Worm (Caenorhabditis elegans) whole organism, L1 larva: ENCODE measurements around the gene gst-24.

Experiments used
- C04F5.9 ChIP-seq: sonication (generic microtip); optimal IDR thresholded peaks from 2 replicates; lab custom pipeline; 2016; ENCODE audit warnings: missing genetic modification characterization, missing compliant biosample characterization
- C34B4.2 ChIP-seq: sonication (generic microtip); optimal IDR thresholded peaks from 2 replicates; lab custom pipeline; 2017; ENCODE audit warnings: mild to moderate bottlenecking, missing genetic modification characterization, missing compliant biosample characterization
- aha-1 ChIP-seq: fragments of 150-350 bp; optimal IDR thresholded peaks from 2 replicates; lab custom pipeline; 2014; ENCODE audit warnings: missing biosample characterization, missing genetic modification characterization
- aly-2 ChIP-seq: fragments of 150-350 bp; optimal IDR thresholded peaks from 2 replicates; lab custom pipeline; 2014; ENCODE audit warnings: missing biosample characterization, missing genetic modification characterization
- blmp-1 ChIP-seq: fragments of 150-350 bp; optimal IDR thresholded peaks from 2 replicates; lab custom pipeline; 2014; ENCODE audit warnings: missing biosample characterization, missing genetic modification characterization
- ceh-63 ChIP-seq: fragments of 200-800 bp; sonication (Bioruptor generic); optimal IDR thresholded peaks from 2 replicates; lab custom pipeline; 2018; ENCODE audit warnings: mild to moderate bottlenecking, missing genetic modification characterization, missing compliant biosample characterization
- ces-1 ChIP-seq: fragments of 150-350 bp; optimal IDR thresholded peaks from 2 replicates; lab custom pipeline; 2014; ENCODE audit warnings: missing biosample characterization, missing genetic modification reagents, missing genetic modification characterization
- dpl-1 ChIP-seq, 3 experiments: fragments of 150-350 bp in 2 of 3; sonication (generic microtip) in 1 of 3; optimal IDR thresholded peaks; 2 replicates each; lab custom pipeline; 2014 to 2017; ENCODE audit warnings: missing biosample characterization in 3 of 3, missing genetic modification characterization in 3 of 3, missing genetic modification reagents in 3 of 3
- efl-1 ChIP-seq, 4 experiments: fragments of 150-350 bp; optimal IDR thresholded peaks in 3 of 4; peaks in 1 of 4; 1 replicate in 1 of 4; 2 replicates in 3 of 4; lab custom pipeline; 2014; ENCODE audit warnings: missing biosample characterization in 2 of 4, missing genetic modification characterization in 2 of 4, missing genetic modification reagents in 2 of 4
- efl-3 ChIP-seq: fragments of 200-800 bp; sonication (Bioruptor generic); optimal IDR thresholded peaks from 2 replicates; lab custom pipeline; 2018; ENCODE audit warnings: mild to moderate bottlenecking, missing genetic modification characterization, missing compliant biosample characterization
- egl-13 ChIP-seq: sonication (generic microtip); optimal IDR thresholded peaks from 2 replicates; lab custom pipeline; 2016; ENCODE audit warnings: missing genotype, missing genetic modification reagents, missing genetic modification characterization, missing compliant biosample characterization
- fkh-10 ChIP-seq: sonication (generic microtip); optimal IDR thresholded peaks from 2 replicates; lab custom pipeline; 2017; ENCODE audit warnings: missing biosample characterization, missing genetic modification reagents, missing genetic modification characterization
- fkh-8 ChIP-seq: sonication (generic microtip); optimal IDR thresholded peaks from 2 replicates; lab custom pipeline; 2016; ENCODE audit warnings: mild to moderate bottlenecking, missing genetic modification characterization, missing compliant biosample characterization
- hlh-17 ChIP-seq: fragments of 200-800 bp; sonication (Bioruptor generic); optimal IDR thresholded peaks from 2 replicates; lab custom pipeline; 2018; ENCODE audit warnings: missing genetic modification characterization, mild to moderate bottlenecking, missing compliant biosample characterization, moderate library complexity, borderline replicate concordance
- isw-1 ChIP-seq: fragments of 200-800 bp; sonication (Bioruptor generic); IDR thresholded peaks from 2 replicates; pipeline ENCODE4 v1.3.6; 2022; ENCODE audit warnings: missing genetic modification characterization, missing compliant biosample characterization
- lin-14 ChIP-seq: fragments of 200-800 bp; sonication (Bioruptor generic); optimal IDR thresholded peaks from 2 replicates; lab custom pipeline; 2018; ENCODE audit warnings: mild to moderate bottlenecking, missing genetic modification characterization, moderate library complexity, missing compliant biosample characterization
- lin-35 ChIP-seq, 2 experiments: fragments of 150-350 bp; optimal IDR thresholded peaks; 2 replicates each; lab custom pipeline; 2014; ENCODE audit warnings: missing biosample characterization in 2 of 2, missing genetic modification characterization in 2 of 2, missing genetic modification reagents in 2 of 2
- lin-39 ChIP-seq: fragments of 150-350 bp; optimal IDR thresholded peaks from 2 replicates; lab custom pipeline; 2014; ENCODE audit warnings: missing biosample characterization, missing genetic modification reagents, missing genetic modification characterization
- lsy-2 ChIP-seq, 2 experiments: fragments of 150-350 bp; optimal IDR thresholded peaks; 2 replicates each; lab custom pipeline; 2014; ENCODE audit warnings: missing biosample characterization in 2 of 2, missing genetic modification characterization in 2 of 2
- mdl-1 ChIP-seq, 2 experiments: fragments of 150-350 bp; optimal IDR thresholded peaks; 2 replicates each; lab custom pipeline; 2014 to 2017; ENCODE audit warnings: missing biosample characterization in 2 of 2, missing genetic modification characterization in 2 of 2, inconsistent platforms in 1 of 2
- mep-1 ChIP-seq: fragments of 150-350 bp; optimal IDR thresholded peaks from 2 replicates; lab custom pipeline; 2014; ENCODE audit warnings: missing biosample characterization, missing genetic modification characterization
- nhr-19 ChIP-seq: fragments of 200-800 bp; sonication (Bioruptor generic); conservative IDR thresholded peaks from 2 replicates; pipeline ENCODE4 v1.3.6; 2022; ENCODE audit warnings: missing genetic modification characterization, missing compliant biosample characterization
- nhr-20 ChIP-seq: sonication (generic microtip); optimal IDR thresholded peaks from 2 replicates; lab custom pipeline; 2016; ENCODE audit warnings: mild to moderate bottlenecking, missing genetic modification characterization, missing compliant biosample characterization
- nhr-237 ChIP-seq: fragments of 150-350 bp; optimal IDR thresholded peaks from 2 replicates; lab custom pipeline; 2014; ENCODE audit warnings: missing biosample characterization, missing genetic modification characterization
- nhr-28 ChIP-seq: fragments of 150-350 bp; optimal IDR thresholded peaks from 2 replicates; lab custom pipeline; 2014; ENCODE audit warnings: missing biosample characterization, missing genetic modification characterization
- nhr-47 ChIP-seq: sonication (generic microtip); optimal IDR thresholded peaks from 2 replicates; lab custom pipeline; 2016; ENCODE audit warnings: mild to moderate bottlenecking, missing genetic modification characterization, moderate library complexity, missing compliant biosample characterization
- nhr-71 ChIP-seq: sonication (generic microtip); optimal IDR thresholded peaks from 2 replicates; lab custom pipeline; 2016; ENCODE audit warnings: mild to moderate bottlenecking, missing genetic modification characterization, moderate library complexity, missing compliant biosample characterization
- nhr-76 ChIP-seq: sonication (generic microtip); optimal IDR thresholded peaks from 2 replicates; lab custom pipeline; 2017; ENCODE audit warnings: missing biosample characterization, missing genetic modification characterization
- nhr-77 ChIP-seq: fragments of 150-350 bp; optimal IDR thresholded peaks from 2 replicates; lab custom pipeline; 2014; ENCODE audit warnings: missing biosample characterization, missing genetic modification characterization
- nhr-85 ChIP-seq: sonication (generic microtip); peaks from one replicate; lab custom pipeline; 2016; ENCODE audit warnings: missing genetic modification characterization, inconsistent platforms, missing compliant biosample characterization
- nhr-90 ChIP-seq: sonication (generic microtip); optimal IDR thresholded peaks from 2 replicates; lab custom pipeline; 2016; ENCODE audit warnings: mild to moderate bottlenecking, missing genetic modification characterization, missing compliant biosample characterization; ENCODE audit not compliant: poor library complexity
- pqm-1 ChIP-seq: sonication (generic microtip); optimal IDR thresholded peaks from 3 replicates; lab custom pipeline; 2017; ENCODE audit warnings: missing biosample characterization, missing genetic modification characterization
- rnt-1 ChIP-seq: sonication (generic microtip); optimal IDR thresholded peaks from 2 replicates; lab custom pipeline; 2016; ENCODE audit warnings: mild to moderate bottlenecking, missing genetic modification characterization, moderate library complexity, missing compliant biosample characterization
- skn-1 ChIP-seq: fragments of 150-350 bp; optimal IDR thresholded peaks from 2 replicates; lab custom pipeline; 2014; ENCODE audit warnings: missing biosample characterization, missing genetic modification characterization
- snpc-4 ChIP-seq: fragments of 150-350 bp; optimal IDR thresholded peaks from 2 replicates; lab custom pipeline; 2014; ENCODE audit warnings: missing biosample characterization, missing genetic modification characterization
- snu-23 ChIP-seq: sonication (generic microtip); optimal IDR thresholded peaks from 2 replicates; lab custom pipeline; 2016; ENCODE audit warnings: missing genetic modification characterization, missing compliant biosample characterization
- swsn-7 ChIP-seq: sonication (generic microtip); optimal IDR thresholded peaks from 2 replicates; lab custom pipeline; 2016; ENCODE audit warnings: missing genetic modification characterization, missing compliant biosample characterization
- tbx-2 ChIP-seq: sonication (generic microtip); optimal IDR thresholded peaks from 2 replicates; lab custom pipeline; 2016; ENCODE audit warnings: missing genetic modification characterization, missing compliant biosample characterization
- unc-62 ChIP-seq: fragments of 150-350 bp; optimal IDR thresholded peaks from 2 replicates; lab custom pipeline; 2014; ENCODE audit warnings: missing biosample characterization, missing genetic modification reagents, missing genetic modification characterization
- unc-86 ChIP-seq: sonication (generic microtip); optimal IDR thresholded peaks from 2 replicates; lab custom pipeline; 2016; ENCODE audit warnings: missing genetic modification characterization, missing compliant biosample characterization
- unc-98 ChIP-seq: fragments of 200-800 bp; sonication (Bioruptor generic); IDR thresholded peaks from 2 replicates; pipeline ENCODE4 v1.3.6; 2022; ENCODE audit warnings: missing genetic modification characterization, missing compliant biosample characterization
- xbp-1 ChIP-seq: sonication (generic microtip); optimal IDR thresholded peaks from 2 replicates; lab custom pipeline; 2016; ENCODE audit warnings: missing genetic modification characterization, missing compliant biosample characterization

The gst-24 gene

DNA sequence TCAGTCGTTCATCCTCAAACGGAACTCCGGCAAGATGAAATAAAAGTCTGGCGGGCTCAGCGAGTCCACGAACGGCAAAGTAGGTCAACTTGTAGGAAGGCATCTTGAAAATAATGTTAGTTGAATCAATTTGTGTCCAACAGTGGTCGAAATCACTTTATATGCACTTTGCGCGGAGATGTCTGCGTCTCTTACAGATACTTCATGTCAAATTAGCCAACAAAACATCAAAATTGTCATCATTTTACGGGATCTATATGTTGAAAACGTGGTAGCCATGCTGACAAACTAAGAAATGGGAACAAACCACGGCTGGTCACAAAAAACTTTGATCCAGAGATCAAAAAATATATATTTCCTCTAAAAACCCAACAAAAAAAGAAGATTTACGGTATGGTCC is 6.6 kb upstream of the gst-24 start, which contains the start of gene gst-12:
Gene gst-12, minus strand, starts transcription at position 254 of the 400 bp plus-strand sequence.
- no peak for TF ChIP-seq lin-35 (GFP tag; optimal IDR thresholded peaks at IDR 0.05; lab: Kevin White, UChicago)
- TF ChIP-seq nhr-85 (tag; lab: Kevin White, UChicago): peak; percentile 77
- TF ChIP-seq fkh-8: peak; percentile 2
- peak; percentile 71 for TF ChIP-seq nhr-20 (tag; lab: Kevin White, UChicago)
- TF ChIP-seq snu-23: peak; percentile 4
- TF ChIP-seq lin-14 (GFP tag; lab: Kevin White, UChicago): peak; percentile 50
- no peak for TF ChIP-seq lin-39 (tag; lab: Kevin White, UChicago)
- TF ChIP-seq xbp-1: no peak
- TF ChIP-seq tbx-2: no peak
- peak; percentile 86 for TF ChIP-seq skn-1
- peak; percentile 29 for TF ChIP-seq nhr-71
- TF ChIP-seq C04F5.9 (tag; lab: Kevin White, UChicago): no peak
- no peak for TF ChIP-seq nhr-76
- TF ChIP-seq ces-1 (GFP tag; lab: Kevin White, UChicago): no peak

DNA sequence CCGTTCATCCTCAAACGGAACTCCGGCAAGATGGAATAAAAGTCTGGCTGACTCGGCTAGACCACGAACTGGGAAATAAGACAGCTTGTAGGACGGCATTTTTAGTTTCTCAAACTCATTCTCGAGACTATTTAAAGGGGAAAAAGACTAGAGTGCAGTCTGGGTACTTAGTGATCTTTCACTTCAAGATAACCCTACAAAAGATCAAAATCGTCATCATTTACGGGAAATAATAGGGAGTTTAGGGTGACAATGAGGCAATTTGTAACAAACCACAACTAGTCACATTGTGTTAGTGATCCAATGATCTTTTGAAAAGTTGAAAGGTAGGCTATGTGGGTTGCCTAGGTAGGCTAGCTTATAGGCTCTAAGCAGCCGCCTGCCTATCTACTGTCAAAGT is 4.8 kb upstream of the gst-24 start, which contains the start of gene gst-14:
Gene gst-14, minus strand, starts transcription at position 101 of the 400 bp plus-strand sequence.
- TF ChIP-seq nhr-71: peak; percentile 12
- no peak for TF ChIP-seq unc-98 (GFP tag; lab: Robert Waterston, UW)
- peak; percentile 72 for TF ChIP-seq nhr-20 (tag; lab: Kevin White, UChicago)
- no peak for TF ChIP-seq ces-1 (GFP tag; lab: Kevin White, UChicago)
- no peak for TF ChIP-seq isw-1 (GFP tag; lab: Robert Waterston, UW)

DNA sequence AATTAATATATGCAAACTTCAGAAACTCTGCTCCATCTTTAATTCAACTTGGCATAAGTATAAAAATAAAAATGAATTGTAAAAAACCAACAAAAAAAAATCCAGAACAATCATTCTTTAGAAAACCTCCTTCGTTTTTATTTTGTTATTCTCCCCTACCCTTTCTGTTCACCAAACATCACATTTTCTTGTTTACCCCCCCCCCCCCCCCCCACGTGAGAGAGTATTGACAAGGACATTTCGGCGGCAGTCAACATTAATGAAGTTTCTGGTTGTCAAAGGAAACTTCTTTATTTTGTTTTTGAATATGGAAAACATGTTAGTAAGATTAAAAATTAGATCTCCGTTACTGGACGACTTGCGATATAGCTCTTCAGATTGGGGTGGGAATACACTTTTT is 3.4 kb upstream of the gst-24 start:
- peak; percentile 13 for TF ChIP-seq nhr-20 (tag; lab: Kevin White, UChicago)
- no peak for TF ChIP-seq unc-62 (GFP tag; lab: Kevin White, UChicago)
- peak; percentile 4 for TF ChIP-seq fkh-8
- peak; percentile 84 for TF ChIP-seq nhr-85 (tag; lab: Kevin White, UChicago)
- TF ChIP-seq lin-14 (GFP tag; lab: Kevin White, UChicago): peak; percentile 70
- TF ChIP-seq nhr-90 (tag; lab: Kevin White, UChicago): no peak
- peak; percentile 20 for TF ChIP-seq nhr-71
- TF ChIP-seq, all 84 proteins: peak for 5

DNA sequence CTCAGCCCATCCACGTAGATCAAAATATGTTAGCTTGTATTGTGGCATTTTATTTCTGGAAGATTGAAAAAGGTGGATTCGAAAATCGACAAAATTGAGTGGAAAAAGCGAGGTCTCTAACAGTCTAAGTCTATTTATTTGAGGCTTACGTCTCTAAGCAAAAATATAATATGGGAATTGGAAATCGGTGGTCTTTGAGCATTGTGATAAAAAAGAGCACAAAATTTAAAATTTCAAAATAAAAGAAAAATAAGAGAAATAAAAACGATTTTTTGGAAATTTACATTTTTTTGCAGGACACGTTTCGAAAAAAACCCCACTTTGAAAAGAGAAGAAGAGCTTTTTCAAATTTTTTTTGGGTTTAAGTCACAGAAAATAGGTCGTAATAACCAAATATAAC is 1.9 kb upstream of the gst-24 start, which contains the start of gene gst-15:
Gene gst-15, minus strand, starts transcription at position 101 of the 400 bp plus-strand sequence.
- TF ChIP-seq fkh-10 (GFP tag; lab: Kevin White, UChicago): no peak
- TF ChIP-seq mdl-1 (tag; optimal IDR thresholded peaks at IDR 0.05; lab: Kevin White, UChicago): no peak
- no peak for TF ChIP-seq C34B4.2 (tag; lab: Kevin White, UChicago)
- no peak for TF ChIP-seq efl-1 (optimal IDR thresholded peaks at IDR 0.05; lab: Kevin White, UChicago)
- TF ChIP-seq efl-1 (GFP tag; optimal IDR thresholded peaks at IDR 0.05 in 1 of 2; lab: Kevin White, UChicago): no peak
- no peak for TF ChIP-seq snpc-4 (tag; lab: Kevin White, UChicago)
- no peak for TF ChIP-seq lin-39 (tag; lab: Kevin White, UChicago)
- TF ChIP-seq lsy-2 (tag; optimal IDR thresholded peaks at IDR 0.05; lab: Kevin White, UChicago): no peak
- TF ChIP-seq hlh-17 (GFP tag; lab: Kevin White, UChicago): no peak
- TF ChIP-seq nhr-237 (tag; lab: Kevin White, UChicago): no peak
- no peak for TF ChIP-seq nhr-47 (tag; lab: Kevin White, UChicago)
- no peak for TF ChIP-seq skn-1
- TF ChIP-seq egl-13 (tag; lab: Kevin White, UChicago): no peak
- no peak for TF ChIP-seq aha-1 (tag; lab: Kevin White, UChicago)
- no peak for TF ChIP-seq efl-3 (GFP tag; lab: Kevin White, UChicago)
- TF ChIP-seq, all 84 proteins: peak for 0

DNA sequence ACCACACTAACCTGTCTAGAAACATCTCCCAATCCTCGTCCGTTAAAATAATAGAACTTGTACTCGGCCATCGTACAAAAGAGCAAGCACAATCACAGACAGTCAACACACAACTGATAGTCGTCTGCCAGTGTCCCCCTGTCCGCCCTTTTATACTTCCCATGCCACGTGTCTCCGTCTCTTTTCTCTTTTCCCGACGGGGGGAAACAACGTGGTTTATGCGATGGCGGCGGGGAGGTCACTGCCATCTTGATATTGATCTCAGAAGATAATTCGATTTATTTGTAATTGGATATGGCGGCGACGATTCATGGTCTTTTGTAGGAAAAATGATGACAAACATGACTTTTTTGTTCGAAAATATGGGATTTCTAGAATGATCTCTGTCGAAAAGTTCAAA is 1.5 kb downstream of the gst-24 start, which contains the start of gene gst-20:
Gene gst-20, minus strand, starts transcription at position 170 of the 400 bp plus-strand sequence.
- peak; percentile 89 for TF ChIP-seq nhr-85 (tag; lab: Kevin White, UChicago)
- TF ChIP-seq ceh-63: no peak
- peak; percentile 90 for TF ChIP-seq lin-14 (GFP tag; lab: Kevin White, UChicago)
- peak; percentile 61 for TF ChIP-seq skn-1
- no peak for TF ChIP-seq nhr-28 (tag; lab: Kevin White, UChicago)
- TF ChIP-seq mep-1 (tag; lab: Kevin White, UChicago): peak; percentile 57
- TF ChIP-seq mdl-1 (tag; optimal IDR thresholded peaks at IDR 0.05; lab: Kevin White, UChicago): peak; percentile 35 to 92
- TF ChIP-seq lsy-2 (tag; optimal IDR thresholded peaks at IDR 0.05; lab: Kevin White, UChicago): peak; percentile 18 to 26
- TF ChIP-seq efl-1 (optimal IDR thresholded peaks at IDR 0.05; lab: Kevin White, UChicago): peak; percentile 3 to 23
- TF ChIP-seq efl-1 (GFP tag; optimal IDR thresholded peaks at IDR 0.05 in 1 of 2; lab: Kevin White, UChicago): peak in 1 of 2 experiments; percentile 90
- peak; percentile 52 for TF ChIP-seq nhr-47 (tag; lab: Kevin White, UChicago)
- TF ChIP-seq unc-86 (tag; lab: Kevin White, UChicago): no peak
- peak; percentile 81 for TF ChIP-seq blmp-1
- no peak for TF ChIP-seq aly-2
- TF ChIP-seq nhr-19: peak; percentile 19; the same call in 1 of the 2 replicates
- TF ChIP-seq pqm-1 (tag; lab: Kevin White, UChicago): no peak
- TF ChIP-seq swsn-7 (tag; lab: Kevin White, UChicago): peak; percentile 12
- peak; percentile 72 for TF ChIP-seq nhr-71
- peak; percentile 10 for TF ChIP-seq rnt-1 (tag; lab: Kevin White, UChicago)
- peak; percentile 88 for TF ChIP-seq nhr-77
- peak in 1 of 2 experiments; percentile 64 for TF ChIP-seq lin-35 (GFP tag; optimal IDR thresholded peaks at IDR 0.05; lab: Kevin White, UChicago)
- peak in 2 of 3 experiments; percentile 11 to 14 for TF ChIP-seq dpl-1 (GFP tag; optimal IDR thresholded peaks at IDR 0.05; lab: Kevin White, UChicago)
- peak; percentile 66 for TF ChIP-seq tbx-2
